Worm (Caenorhabditis elegans): ENCODE data around the gene prx-13.

- TF ChIP-seq dpl-1 (GFP tag; optimal IDR thresholded peaks at IDR 0.05) (no peak), unc-39 (tag; optimal IDR thresholded peaks at IDR 0.05) (no peak), fos-1 (tag; optimal IDR thresholded peaks at IDR 0.05) (no peak), snpc-4 (tag; optimal IDR thresholded peaks at IDR 0.05) (no peak), lin-1 (GFP tag; IDR thresholded peaks at IDR 0.05) (no peak), skn-1 (tag; optimal IDR thresholded peaks at IDR 0.05) (no peak), lin-15B (tag; optimal IDR thresholded peaks at IDR 0.05) (no peak), zag-1 (tag; optimal IDR thresholded peaks at IDR 0.05) (no peak), nhr-76 (tag; optimal IDR thresholded peaks at IDR 0.05) (no peak), mep-1 (tag; optimal IDR thresholded peaks at IDR 0.05) (no peak)
Measured at ce11 chrII:7298197-7298682, 46.4 kb upstream of the prx-13 start, which contains the start of gene puf-8.
